Worm (Caenorhabditis elegans) whole organism, late embryonic: Measurements from ENCODE around the gene erh-1.

Experiments used
- ama-1 ChIP-seq: fragments of 150-350 bp; optimal IDR thresholded peaks from 2 replicates; lab custom pipeline; 2014
- pax-1 ChIP-seq: fragments of 150-350 bp; optimal IDR thresholded peaks from 2 replicates; lab custom pipeline; 2014; ENCODE audit warnings: missing biosample characterization, missing genetic modification characterization
- sox-4 ChIP-seq: sonication (generic microtip); optimal IDR thresholded peaks from 2 replicates; lab custom pipeline; 2017; ENCODE audit warnings: mild to moderate bottlenecking, missing genetic modification characterization, inconsistent platforms, missing compliant biosample characterization

ce11 chrV:10539114-10539513 is 39.8 kb downstream of the erh-1 start, which contains the start of gene F25D1.8:
- TF ChIP-seq ama-1 (lab: Kevin White, UChicago), result no peak
- TF ChIP-seq sox-4 (tag; lab: Kevin White, UChicago), result no peak
- no peak for TF ChIP-seq pax-1 (tag; lab: Kevin White, UChicago)
